Fruit fly (Drosophila melanogaster): Measurements from ENCODE around the gene BigH1.
A peak's percentile ranks its signal among the peaks of the same experiment; 100 is the strongest.

Gene BigH1

DNA sequence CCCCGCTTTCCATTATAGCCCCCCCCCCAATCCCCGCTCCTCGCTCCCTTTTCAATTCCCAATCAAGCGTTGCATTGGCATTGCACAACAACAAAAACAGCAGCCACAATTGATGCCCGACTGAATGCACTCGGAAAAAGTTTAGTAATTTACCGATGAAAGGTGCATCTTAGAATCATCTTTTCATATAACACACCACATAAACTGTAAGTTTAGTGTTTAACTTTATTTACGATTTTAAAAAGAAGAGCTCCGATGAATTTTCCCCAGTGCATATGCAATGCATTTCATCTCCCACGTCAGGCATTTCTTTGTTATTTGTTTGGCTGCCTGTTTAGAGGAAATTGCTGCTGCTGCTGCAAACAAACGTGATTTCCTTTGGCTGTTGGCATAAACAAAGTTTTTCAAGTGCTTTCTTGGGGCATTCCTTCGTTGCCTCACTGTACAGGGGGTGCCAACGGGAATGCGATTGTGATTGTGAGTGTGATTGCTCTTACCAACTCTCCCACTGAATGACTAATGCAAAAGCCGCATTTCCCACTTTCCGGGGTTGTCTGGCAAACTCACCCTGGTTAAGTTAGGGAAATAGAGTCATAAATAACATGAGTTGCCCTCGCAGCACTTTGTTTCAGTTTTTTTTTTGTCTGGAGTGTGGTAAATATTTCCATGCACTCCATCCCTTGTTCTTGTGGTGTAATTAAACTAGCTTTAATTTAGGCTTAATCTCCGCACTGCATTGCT is 29.1 kb downstream of the BigH1 start (continued):
- TF ChIP-seq grn (GFP tag; optimal IDR thresholded peaks at IDR 0.05) (no peak), Fer3 (tag; optimal IDR thresholded peaks at IDR 0.05) (peak; percentile 31), Sox100B (GFP tag; optimal IDR thresholded peaks at IDR 0.05) (peak; percentile 67), pum (GFP tag; optimal IDR thresholded peaks at IDR 0.05) (peak; percentile 65), lilli (GFP tag; optimal IDR thresholded peaks at IDR 0.05) (peak; percentile 29), schlank (tag; optimal IDR thresholded peaks at IDR 0.05) (no peak), chm (GFP tag; IDR thresholded peaks at IDR 0.05) (peak; percentile 93), CG4282 (GFP tag; optimal IDR thresholded peaks at IDR 0.05) (no peak), her (GFP tag; optimal IDR thresholded peaks at IDR 0.05) (peak; percentile 3), CG11398 (GFP tag; optimal IDR thresholded peaks at IDR 0.05) (no peak), CG9215 (GFP tag; IDR thresholded peaks at IDR 0.05) (no peak), trem (tag; optimal IDR thresholded peaks at IDR 0.05) (peak; percentile 60), sens-2 (GFP tag; IDR thresholded peaks at IDR 0.05) (peak; percentile 41; the same call in 1 of the 2 replicates), Dip3 (GFP tag; optimal IDR thresholded peaks at IDR 0.05) (no peak), CG8765 (GFP tag; IDR thresholded peaks at IDR 0.05) (peak; percentile 32; the same call in 1 of the 2 replicates), zen (tag; optimal IDR thresholded peaks at IDR 0.05) (peak; percentile 48), stwl (tag; optimal IDR thresholded peaks at IDR 0.05) (no peak), ro (GFP tag; IDR thresholded peaks at IDR 0.05) (peak; percentile 51; the same call in 1 of the 2 replicates), CG1647 (GFP tag; optimal IDR thresholded peaks at IDR 0.05) (peak; percentile 39), CG3281 (GFP tag; optimal IDR thresholded peaks at IDR 0.05) (no peak), kah (GFP tag; optimal IDR thresholded peaks at IDR 0.05) (peak; percentile 41), Atf-2 (GFP tag; optimal IDR thresholded peaks at IDR 0.05) (peak; percentile 60), Dbx (GFP tag; IDR thresholded peaks at IDR 0.05) (no peak), Neu2 (GFP tag; optimal IDR thresholded peaks at IDR 0.05; ENCODE audit: borderline replicate concordance) (no peak), Hr39 (optimal IDR thresholded peaks at IDR 0.05) (no peak), fd96Cb (tag; optimal IDR thresholded peaks at IDR 0.05) (peak; percentile 82), wek (GFP tag; optimal IDR thresholded peaks at IDR 0.05) (peak; percentile 29), CG15696 (tag; optimal IDR thresholded peaks at IDR 0.05) (peak; percentile 62), CG12104 (GFP tag; optimal IDR thresholded peaks at IDR 0.05) (peak; percentile 54), cg (GFP tag; optimal IDR thresholded peaks at IDR 0.05) (no peak), CG7556 (GFP tag; optimal IDR thresholded peaks at IDR 0.05) (peak; percentile 55), scrt (GFP tag; optimal IDR thresholded peaks at IDR 0.05) (no peak), mirr (GFP tag; optimal IDR thresholded peaks at IDR 0.05) (no peak), so (GFP tag; IDR thresholded peaks at IDR 0.05) (no peak), CG10431 (GFP tag; optimal IDR thresholded peaks at IDR 0.05) (peak; percentile 22), CG17802 (tag; optimal IDR thresholded peaks at IDR 0.05) (peak; percentile 57), CG1792 (GFP tag; optimal IDR thresholded peaks at IDR 0.05) (no peak), stc (GFP tag; IDR thresholded peaks at IDR 0.05) (peak; percentile 60; the same call in 1 of the 2 replicates), CG34224 (GFP tag; IDR thresholded peaks at IDR 0.05; ENCODE audit: partially characterized antibody) (no peak), Abd-B (GFP tag; optimal IDR thresholded peaks at IDR 0.05) (peak; percentile 60), bcd (GFP tag; optimal IDR thresholded peaks at IDR 0.05) (peak; percentile 28), Rx (GFP tag; IDR thresholded peaks at IDR 0.05) (peak; percentile 57; the same call in 1 of the 2 replicates), CG10147 (GFP tag; optimal IDR thresholded peaks at IDR 0.05) (no peak), ftz-f1 (GFP tag; optimal IDR thresholded peaks at IDR 0.05) (no peak), tx (GFP tag; optimal IDR thresholded peaks at IDR 0.05) (no peak), ato (GFP tag; IDR thresholded peaks at IDR 0.05; ENCODE audit: partially characterized antibody) (no peak), CG10654 (GFP tag; optimal IDR thresholded peaks at IDR 0.05) (peak; percentile 69), peb (GFP tag; IDR thresholded peaks at IDR 0.05) (peak; percentile 70), Tbp (GFP tag; optimal IDR thresholded peaks at IDR 0.05) (no peak), CG8281 (tag; optimal IDR thresholded peaks at IDR 0.05) (peak; percentile 44)

Data from whole organism, embryonic.